Worm (Caenorhabditis elegans) whole organism, early embryonic: Measurements from ENCODE around the gene abu-6.

ENCODE experiments used
- flt-1 ChIP-seq: fragments of 200-800 bp; sonication (Bioruptor generic); IDR thresholded peaks from 2 replicates; pipeline ENCODE4 v1.3.6; 2022; ENCODE audit warnings: missing genetic modification characterization, missing compliant biosample characterization
- hmg-4 ChIP-seq: fragments of 200-800 bp; sonication (Bioruptor generic); optimal IDR thresholded peaks from 2 replicates; lab custom pipeline; 2018; ENCODE audit warnings: mild to moderate bottlenecking, missing genetic modification characterization, missing compliant biosample characterization
- pes-1 ChIP-seq: fragments of 200-800 bp; sonication (Bioruptor generic); IDR thresholded peaks from 2 replicates; pipeline ENCODE4 v1.3.6; 2022; ENCODE audit warnings: missing genetic modification reagents, missing genetic modification characterization, missing compliant biosample characterization
- sea-1 ChIP-seq: fragments of 200-800 bp; sonication (Bioruptor generic); conservative IDR thresholded peaks from 2 replicates; pipeline ENCODE4 v1.3.6; 2022; ENCODE audit warnings: missing genetic modification characterization, missing compliant biosample characterization
- tra-4 ChIP-seq: sonication (generic microtip); optimal IDR thresholded peaks from 2 replicates; lab custom pipeline; 2017; ENCODE audit warnings: missing genetic modification characterization, missing compliant biosample characterization

- no peak for TF ChIP-seq sea-1 (GFP tag; lab: Robert Waterston, UW)
- no peak for TF ChIP-seq tra-4 (tag; lab: Kevin White, UChicago)
- no peak for TF ChIP-seq pes-1 (GFP tag; lab: Robert Waterston, UW)
- TF ChIP-seq flt-1, result no peak
- TF ChIP-seq hmg-4, result no peak
Observed at ce11 chrV:5194508-5194907, 32.8 kb upstream of the abu-6 start, which contains the start of gene abu-8.
